Comparison of ENCODE assay signal across 6 fruit fly cellular contexts in genomic region chr3L:11487327-11487973, dm6.
TF ChIP-seq lines count a peak whose summit lies in the region.

TSS of gene chrb (plus strand) at chr3L:11487550.

- TF ChIP-seq CTCF in whole organism, embryonic (GFP tag; optimal IDR thresholded peaks at IDR 0.05; lab: Kevin White, UChicago): peak; percentile 37

TF ChIP-seq in whole organism, 6 proteins besides CTCF, POLR2A, EP300 and RAD21:
- TF ChIP-seq Dll (optimal IDR thresholded peaks at IDR 0.05; lab: Kevin White, UChicago) (peak; percentile 82), usp (GFP tag; optimal IDR thresholded peaks at IDR 0.05; lab: Kevin White, UChicago) (no peak), EcR (GFP tag; optimal IDR thresholded peaks at IDR 0.05; lab: Kevin White, UChicago) (no peak)

TF ChIP-seq in whole organism, adult, 20 proteins besides CTCF, POLR2A, EP300 and RAD21 (continues in another document):
- TF ChIP-seq CG7101 (tag; optimal IDR thresholded peaks at IDR 0.05; lab: Kevin White, UChicago): peak; percentile 50
- TF ChIP-seq CG14711 (tag; optimal IDR thresholded peaks at IDR 0.05; lab: Kevin White, UChicago): peak; percentile 31
- peak; percentile 32 for TF ChIP-seq ovo (GFP tag; optimal IDR thresholded peaks at IDR 0.05; lab: Kevin White, UChicago)
- TF ChIP-seq Crg-1 (GFP tag; optimal IDR thresholded peaks at IDR 0.05; lab: Kevin White, UChicago): peak; percentile 4
- TF ChIP-seq CG11617 (GFP tag; optimal IDR thresholded peaks at IDR 0.05; lab: Kevin White, UChicago): peak; percentile 56
- TF ChIP-seq CG12768 (GFP tag; optimal IDR thresholded peaks at IDR 0.05; lab: Kevin White, UChicago): peak; percentile 27
- TF ChIP-seq Clk (GFP tag; optimal IDR thresholded peaks at IDR 0.05; lab: Kevin White, UChicago): no peak
- TF ChIP-seq kay (GFP tag; lab: Kevin White, UChicago; ENCODE audit: borderline replicate concordance): no peak
- no peak for TF ChIP-seq CG7045 (GFP tag; optimal IDR thresholded peaks at IDR 0.05; lab: Kevin White, UChicago)
- no peak for TF ChIP-seq cnc (optimal IDR thresholded peaks at IDR 0.05; lab: Kevin White, UChicago)
- TF ChIP-seq pad (GFP tag; optimal IDR thresholded peaks at IDR 0.05; lab: Kevin White, UChicago): peak; percentile 74
- TF ChIP-seq CG33017 (tag; optimal IDR thresholded peaks at IDR 0.05; lab: Kevin White, UChicago): peak; percentile 42
- TF ChIP-seq CG5204 (GFP tag; optimal IDR thresholded peaks at IDR 0.05; lab: Kevin White, UChicago): no peak
- peak; percentile 83 for TF ChIP-seq tj (GFP tag; optimal IDR thresholded peaks at IDR 0.05; lab: Kevin White, UChicago)
- no peak for TF ChIP-seq toe (GFP tag; optimal IDR thresholded peaks at IDR 0.05; lab: Kevin White, UChicago)
- TF ChIP-seq CG1620 (GFP tag; optimal IDR thresholded peaks at IDR 0.05; lab: Kevin White, UChicago): peak; percentile 18
- TF ChIP-seq Mnt (GFP tag; optimal IDR thresholded peaks at IDR 0.05; lab: Kevin White, UChicago): peak; percentile 59
- TF ChIP-seq bab1 (GFP tag; optimal IDR thresholded peaks at IDR 0.05; lab: Kevin White, UChicago): peak; percentile 74

TF ChIP-seq in whole organism, embryonic, 481 proteins besides CTCF, POLR2A, EP300 and RAD21 (continues in another document):
- TF ChIP-seq CG10147 (GFP tag; optimal IDR thresholded peaks at IDR 0.05; lab: Kevin White, UChicago) (peak; percentile 41), bcd (GFP tag; optimal IDR thresholded peaks at IDR 0.05; lab: Kevin White, UChicago) (peak; percentile 3), Antp (GFP tag; optimal IDR thresholded peaks at IDR 0.05; lab: Kevin White, UChicago) (peak; percentile 58), CG7987 (GFP tag; optimal IDR thresholded peaks at IDR 0.05; lab: Kevin White, UChicago) (peak; percentile 72), Stat92E (GFP tag; optimal IDR thresholded peaks at IDR 0.05; lab: Kevin White, UChicago) (peak in 1 of 3 experiments; percentile 74), CG12769 (tag; optimal IDR thresholded peaks at IDR 0.05; lab: Kevin White, UChicago) (peak; percentile 80), CG12155 (GFP tag; optimal IDR thresholded peaks at IDR 0.05; lab: Kevin White, UChicago) (no peak), dmrt99B (tag; optimal IDR thresholded peaks at IDR 0.05; lab: Kevin White, UChicago) (peak; percentile 49), fd3F (GFP tag; optimal IDR thresholded peaks at IDR 0.05; lab: Kevin White, UChicago) (no peak), nerfin-1 (tag; optimal IDR thresholded peaks at IDR 0.05; lab: Kevin White, UChicago) (peak; percentile 58), HLH4C (GFP tag; IDR thresholded peaks at IDR 0.05; lab: Robert Waterston, UW; ENCODE audit: partially characterized antibody) (peak; percentile 40; the same call in 1 of the 3 replicates), Bgb (GFP tag; IDR thresholded peaks at IDR 0.05; lab: Robert Waterston, UW; ENCODE audit: partially characterized antibody) (peak; percentile 74), CG8478 (optimal IDR thresholded peaks at IDR 0.05; lab: Kevin White, UChicago) (no peak), CG11093 (GFP tag; IDR thresholded peaks at IDR 0.05; lab: Robert Waterston, UW) (no peak; the same call in 2 of the 3 replicates), trh (GFP tag; optimal IDR thresholded peaks at IDR 0.05; lab: Kevin White, UChicago) (no peak), tgo (GFP tag; IDR thresholded peaks at IDR 0.05; lab: Robert Waterston, UW) (0 out of 3 replicates have a peak, but pooled peaks have one; percentile 16), Chrac-16 (GFP tag; optimal IDR thresholded peaks at IDR 0.05; lab: Kevin White, UChicago) (no peak)

TF ChIP-seq in whole organism, prepupa, 60 proteins besides CTCF, POLR2A, EP300 and RAD21 (continues in another document):
- peak; percentile 65 for TF ChIP-seq CG9139 (GFP tag; optimal IDR thresholded peaks at IDR 0.05; lab: Kevin White, UChicago)
- peak; percentile 73 for TF ChIP-seq net (GFP tag; optimal IDR thresholded peaks at IDR 0.05; lab: Kevin White, UChicago)
- peak; percentile 68; the same call in 2 of the 3 replicates for TF ChIP-seq CG6163 (GFP tag; IDR thresholded peaks at IDR 0.05; lab: Robert Waterston, UW)
- no peak for TF ChIP-seq CG8319 (GFP tag; optimal IDR thresholded peaks at IDR 0.05; lab: Kevin White, UChicago)
- no peak for TF ChIP-seq Sox15 (GFP tag; optimal IDR thresholded peaks at IDR 0.05; lab: Kevin White, UChicago)
- TF ChIP-seq OdsH (GFP tag; optimal IDR thresholded peaks at IDR 0.05; lab: Kevin White, UChicago): no peak
- peak; percentile 55 for TF ChIP-seq Sox102F (GFP tag; optimal IDR thresholded peaks at IDR 0.05; lab: Kevin White, UChicago)
- peak; percentile 73 for TF ChIP-seq fd85E (GFP tag; optimal IDR thresholded peaks at IDR 0.05; lab: Kevin White, UChicago)
- peak; percentile 0 for TF ChIP-seq Blimp-1 (GFP tag; optimal IDR thresholded peaks at IDR 0.05; lab: Kevin White, UChicago)
- peak; percentile 56 for TF ChIP-seq CG6808 (GFP tag; optimal IDR thresholded peaks at IDR 0.05; lab: Kevin White, UChicago)
- TF ChIP-seq fkh (GFP tag; optimal IDR thresholded peaks at IDR 0.05; lab: Kevin White, UChicago): peak; percentile 49
- TF ChIP-seq Ets21C (GFP tag; optimal IDR thresholded peaks at IDR 0.05; lab: Kevin White, UChicago): no peak
- TF ChIP-seq Eip78C (GFP tag; lab: Kevin White, UChicago): peak; percentile 74
- no peak for TF ChIP-seq lz (GFP tag; optimal IDR thresholded peaks at IDR 0.05; lab: Kevin White, UChicago)
- peak; percentile 30 for TF ChIP-seq CG34406 (GFP tag; optimal IDR thresholded peaks at IDR 0.05; lab: Kevin White, UChicago)
- peak; percentile 43 for TF ChIP-seq spab (GFP tag; optimal IDR thresholded peaks at IDR 0.05; lab: Kevin White, UChicago)
- TF ChIP-seq dsx (GFP tag; optimal IDR thresholded peaks at IDR 0.05; lab: Kevin White, UChicago; ENCODE audit: poor library complexity, severe bottlenecking): peak; percentile 71
- no peak for TF ChIP-seq Smox (GFP tag; optimal IDR thresholded peaks at IDR 0.05; lab: Kevin White, UChicago)

TF ChIP-seq in whole organism, pupa, 21 proteins besides CTCF, POLR2A, EP300 and RAD21:
- TF ChIP-seq CG10348 (GFP tag; IDR thresholded peaks at IDR 0.05; lab: Robert Waterston, UW): no peak
- TF ChIP-seq Ets98B (GFP tag; IDR thresholded peaks at IDR 0.05; lab: Robert Waterston, UW): peak; percentile 68
- TF ChIP-seq fd96Ca (GFP tag; IDR thresholded peaks at IDR 0.05; lab: Robert Waterston, UW): no peak; the same call in 2 of the 3 replicates
- peak; percentile 81 for TF ChIP-seq CG32121 (GFP tag; IDR thresholded peaks at IDR 0.05; lab: Robert Waterston, UW)
- peak; percentile 71 for TF ChIP-seq EcR (GFP tag; optimal IDR thresholded peaks at IDR 0.05; lab: Kevin White, UChicago)
- TF ChIP-seq CG9948 (tag; optimal IDR thresholded peaks at IDR 0.05; lab: Kevin White, UChicago): no peak
- TF ChIP-seq gl (tag; optimal IDR thresholded peaks at IDR 0.05; lab: Kevin White, UChicago): peak; percentile 4
- peak; percentile 15 for TF ChIP-seq CG14655 (GFP tag; optimal IDR thresholded peaks at IDR 0.05; lab: Kevin White, UChicago)
- no peak for TF ChIP-seq D1 (tag; optimal IDR thresholded peaks at IDR 0.05; lab: Kevin White, UChicago)
- peak; percentile 5 for TF ChIP-seq CG15710 (tag; optimal IDR thresholded peaks at IDR 0.05; lab: Kevin White, UChicago)
- peak; percentile 56 for TF ChIP-seq CG13204 (GFP tag; optimal IDR thresholded peaks at IDR 0.05; lab: Kevin White, UChicago)
- TF ChIP-seq CG12605 (GFP tag; IDR thresholded peaks at IDR 0.05; lab: Robert Waterston, UW): peak; percentile 66
- peak; percentile 21 for TF ChIP-seq CG34367 (tag; optimal IDR thresholded peaks at IDR 0.05; lab: Kevin White, UChicago)
- TF ChIP-seq Snoo (tag; optimal IDR thresholded peaks at IDR 0.05; lab: Kevin White, UChicago): peak; percentile 52
- peak; percentile 24 for TF ChIP-seq CG8159 (tag; optimal IDR thresholded peaks at IDR 0.05; lab: Kevin White, UChicago)
- TF ChIP-seq CG8301 (tag; optimal IDR thresholded peaks at IDR 0.05; lab: Kevin White, UChicago): peak; percentile 8
- TF ChIP-seq Pif1B (GFP tag; optimal IDR thresholded peaks at IDR 0.05; lab: Kevin White, UChicago): peak; percentile 47
- TF ChIP-seq CG17806 (tag; optimal IDR thresholded peaks at IDR 0.05; lab: Kevin White, UChicago): no peak
- no peak for TF ChIP-seq Pif1A (GFP tag; optimal IDR thresholded peaks at IDR 0.05; lab: Kevin White, UChicago)
- no peak for TF ChIP-seq rn (GFP tag; IDR thresholded peaks at IDR 0.05; lab: Robert Waterston, UW)
- TF ChIP-seq CG4496 (GFP tag; IDR thresholded peaks at IDR 0.05; lab: Robert Waterston, UW): peak; percentile 79

TF ChIP-seq in whole organism, wandering third instar larva, 38 proteins besides CTCF, POLR2A, EP300 and RAD21 (continues in another document):
- TF ChIP-seq pan (optimal IDR thresholded peaks at IDR 0.05; lab: Kevin White, UChicago): no peak
- peak in 1 of 2 experiments; percentile 25 for TF ChIP-seq foxo (GFP tag; optimal IDR thresholded peaks at IDR 0.05; lab: Kevin White, UChicago)
- no peak for TF ChIP-seq usp (GFP tag; optimal IDR thresholded peaks at IDR 0.05; lab: Kevin White, UChicago)
- TF ChIP-seq CrebA (GFP tag; optimal IDR thresholded peaks at IDR 0.05; lab: Kevin White, UChicago; ENCODE audit: borderline replicate concordance): no peak
- no peak for TF ChIP-seq tai (GFP tag; optimal IDR thresholded peaks at IDR 0.05; lab: Kevin White, UChicago)
- no peak for TF ChIP-seq Hr83 (GFP tag; optimal IDR thresholded peaks at IDR 0.05; lab: Kevin White, UChicago; ENCODE audit: poor library complexity, severe bottlenecking)
- peak; percentile 38 for TF ChIP-seq h (GFP tag; optimal IDR thresholded peaks at IDR 0.05; lab: Kevin White, UChicago)
- TF ChIP-seq Hnf4 (GFP tag; optimal IDR thresholded peaks at IDR 0.05; lab: Kevin White, UChicago): peak; percentile 32
- no peak for TF ChIP-seq br (GFP tag; optimal IDR thresholded peaks at IDR 0.05; lab: Kevin White, UChicago)
- no peak for TF ChIP-seq jim (GFP tag; optimal IDR thresholded peaks at IDR 0.05; lab: Kevin White, UChicago)
- no peak for TF ChIP-seq CG9705 (GFP tag; optimal IDR thresholded peaks at IDR 0.05; lab: Kevin White, UChicago)
- peak; percentile 19 for TF ChIP-seq Vsx2 (GFP tag; optimal IDR thresholded peaks at IDR 0.05; lab: Kevin White, UChicago; ENCODE audit: partially characterized antibody)
- TF ChIP-seq Dif (GFP tag; optimal IDR thresholded peaks at IDR 0.05; lab: Kevin White, UChicago; ENCODE audit: partially characterized antibody): peak; percentile 77
- TF ChIP-seq Myc (optimal IDR thresholded peaks at IDR 0.05; lab: Kevin White, UChicago): no peak
- no peak for TF ChIP-seq Dfd (GFP tag; optimal IDR thresholded peaks at IDR 0.05; lab: Kevin White, UChicago)
- peak; percentile 41 for TF ChIP-seq Jra (GFP tag; optimal IDR thresholded peaks at IDR 0.05; lab: Kevin White, UChicago)
- no peak for TF ChIP-seq ey (GFP tag; optimal IDR thresholded peaks at IDR 0.05; lab: Kevin White, UChicago)
- no peak for TF ChIP-seq sv (GFP tag; optimal IDR thresholded peaks at IDR 0.05; lab: Kevin White, UChicago)
- no peak for TF ChIP-seq CG32264 (GFP tag; optimal IDR thresholded peaks at IDR 0.05; lab: Kevin White, UChicago)
- no peak for TF ChIP-seq lola (GFP tag; optimal IDR thresholded peaks at IDR 0.05; lab: Kevin White, UChicago)
- peak; percentile 37 for TF ChIP-seq OdsH (GFP tag; optimal IDR thresholded peaks at IDR 0.05; lab: Kevin White, UChicago)
- TF ChIP-seq sage (GFP tag; optimal IDR thresholded peaks at IDR 0.05; lab: Kevin White, UChicago): no peak
- TF ChIP-seq HLH106 (tag; optimal IDR thresholded peaks at IDR 0.05; lab: Kevin White, UChicago): peak; percentile 16
